Fruit fly (Drosophila melanogaster): ENCODE data around the gene Alg1.

Alg1 gene

dm6 chr3R:17810951-17811706, at the start of gene Alg1, which contains the start of gene tinc (continued):
- TF ChIP-seq CG16863 (GFP tag; optimal IDR thresholded peaks at IDR 0.05) = peak; percentile 32
- peak; percentile 45; the same call in 2 of the 3 replicates for TF ChIP-seq ci (GFP tag; IDR thresholded peaks at IDR 0.05)
- TF ChIP-seq sqz (GFP tag; optimal IDR thresholded peaks at IDR 0.05) = peak; percentile 13
- peak; percentile 16 for TF ChIP-seq HHEX (GFP tag; optimal IDR thresholded peaks at IDR 0.05)
- TF ChIP-seq Med (GFP tag) = peak; percentile 75
- TF ChIP-seq bbx (GFP tag; IDR thresholded peaks at IDR 0.05; ENCODE audit: partially characterized antibody) = peak; percentile 54; the same call in 1 of the 2 replicates
- peak; percentile 61; the same call in 2 of the 3 replicates for TF ChIP-seq dysf (GFP tag; IDR thresholded peaks at IDR 0.05)
- peak; percentile 50; the same call in 1 of the 3 replicates for TF ChIP-seq Opbp (GFP tag; IDR thresholded peaks at IDR 0.05; ENCODE audit: partially characterized antibody)
- TF ChIP-seq Dip2 (GFP tag; IDR thresholded peaks at IDR 0.05) = no peak
- peak; percentile 25 for TF ChIP-seq dm (GFP tag; optimal IDR thresholded peaks at IDR 0.05)
- peak; percentile 88 for TF ChIP-seq CG12391 (tag; optimal IDR thresholded peaks at IDR 0.05)
- no peak for TF ChIP-seq Lpt (GFP tag; optimal IDR thresholded peaks at IDR 0.05)
- TF ChIP-seq CG3407 (GFP tag; optimal IDR thresholded peaks at IDR 0.05) = no peak
- peak in 1 of 2 experiments; percentile 53 for TF ChIP-seq Pdp1 (GFP tag; optimal IDR thresholded peaks at IDR 0.05)
- no peak for TF ChIP-seq Doc3 (GFP tag; IDR thresholded peaks at IDR 0.05; ENCODE audit: partially characterized antibody)
- peak; percentile 66 for TF ChIP-seq CG30020 (tag; optimal IDR thresholded peaks at IDR 0.05)
- peak; percentile 49 for TF ChIP-seq zen (tag; optimal IDR thresholded peaks at IDR 0.05)
- no peak for TF ChIP-seq B-H1 (GFP tag; IDR thresholded peaks at IDR 0.05)
- TF ChIP-seq CG30403 (GFP tag; optimal IDR thresholded peaks at IDR 0.05) = peak; percentile 77
- TF ChIP-seq wdn (GFP tag; IDR thresholded peaks at IDR 0.05) = 0 out of 2 replicates have a peak, but pooled peaks have one; percentile 32
- 0 out of 2 replicates have a peak, but pooled peaks have one; percentile 4 for TF ChIP-seq CG11247 (GFP tag; IDR thresholded peaks at IDR 0.05)
- TF ChIP-seq Hmx (GFP tag; optimal IDR thresholded peaks at IDR 0.05) = no peak
- peak; percentile 53; the same call in 1 of the 2 replicates for TF ChIP-seq CG11085 (GFP tag; IDR thresholded peaks at IDR 0.05)
- TF ChIP-seq CG13894 (tag; optimal IDR thresholded peaks at IDR 0.05) = peak; percentile 81
- peak; percentile 66 for TF ChIP-seq Nf-YB (GFP tag; optimal IDR thresholded peaks at IDR 0.05)
- peak; percentile 64 for TF ChIP-seq CG6765 (GFP tag; optimal IDR thresholded peaks at IDR 0.05)
- TF ChIP-seq CG9797 (GFP tag; optimal IDR thresholded peaks at IDR 0.05) = peak; percentile 90
- peak; percentile 42 for TF ChIP-seq CG10654 (GFP tag; optimal IDR thresholded peaks at IDR 0.05)
- TF ChIP-seq Ssrp (tag; optimal IDR thresholded peaks at IDR 0.05) = peak; percentile 47
- peak; percentile 42; the same call in 1 of the 2 replicates for TF ChIP-seq H2.0 (GFP tag; IDR thresholded peaks at IDR 0.05)
- peak; percentile 73 for TF ChIP-seq CG15696 (tag; optimal IDR thresholded peaks at IDR 0.05)
- TF ChIP-seq grau (tag; optimal IDR thresholded peaks at IDR 0.05) = peak; percentile 80
- no peak for TF ChIP-seq crol (GFP tag; IDR thresholded peaks at IDR 0.05)
- TF ChIP-seq CG15479 (GFP tag; optimal IDR thresholded peaks at IDR 0.05) = peak; percentile 83
- TF ChIP-seq YL-1 (GFP tag; optimal IDR thresholded peaks at IDR 0.05) = peak; percentile 76
- TF ChIP-seq CG13123 (GFP tag; optimal IDR thresholded peaks at IDR 0.05) = peak; percentile 37
- peak; percentile 37 for TF ChIP-seq run (tag; optimal IDR thresholded peaks at IDR 0.05)
- TF ChIP-seq CG5180 (GFP tag; optimal IDR thresholded peaks at IDR 0.05) = peak; percentile 4
- TF ChIP-seq pnt (GFP tag; optimal IDR thresholded peaks at IDR 0.05) = no peak
- TF ChIP-seq CG4360 (GFP tag; IDR thresholded peaks at IDR 0.05) = 0 out of 2 replicates have a peak, but pooled peaks have one; percentile 23
- TF ChIP-seq HmgZ (tag; optimal IDR thresholded peaks at IDR 0.05) = peak; percentile 62
- TF ChIP-seq CG18011 (GFP tag; optimal IDR thresholded peaks at IDR 0.05) = peak; percentile 49
- TF ChIP-seq CG10147 (GFP tag; optimal IDR thresholded peaks at IDR 0.05) = peak; percentile 81
- TF ChIP-seq CG32532 (GFP tag; IDR thresholded peaks at IDR 0.05) = peak; percentile 79
- no peak for TF ChIP-seq trh (GFP tag; optimal IDR thresholded peaks at IDR 0.05)
- peak; percentile 64 for TF ChIP-seq Xbp1 (GFP tag; optimal IDR thresholded peaks at IDR 0.05)
- peak; percentile 73 for TF ChIP-seq CG10543 (GFP tag; optimal IDR thresholded peaks at IDR 0.05)
- TF ChIP-seq pho (GFP tag; optimal IDR thresholded peaks at IDR 0.05) = peak; percentile 66
